Worm (Caenorhabditis elegans) whole organism, L4 larva: ENCODE data around the gene sod-3.

Experiments used
- aly-2 ChIP-seq: sonication (generic microtip); optimal IDR thresholded peaks from 2 replicates; lab custom pipeline; 2018; ENCODE audit warnings: missing biosample characterization, missing genetic modification characterization
- nhr-77 ChIP-seq: fragments of 150-350 bp; optimal IDR thresholded peaks from 2 replicates; lab custom pipeline; 2014; ENCODE audit warnings: missing biosample characterization, missing genetic modification characterization
- pqm-1 ChIP-seq: sonication (generic microtip); optimal IDR thresholded peaks from 2 replicates; lab custom pipeline; 2017; ENCODE audit warnings: missing biosample characterization, missing genetic modification characterization
- ztf-7 ChIP-seq: fragments of 150-350 bp; optimal IDR thresholded peaks from 2 replicates; lab custom pipeline; 2014; ENCODE audit warnings: missing biosample characterization, missing genetic modification characterization

ce11 chrX:17100656-17101055, 8.1 kb downstream of the sod-3 start, which contains the start of gene lido-2:
- TF ChIP-seq aly-2 (tag; lab: Kevin White, UChicago), result no peak
- TF ChIP-seq pqm-1 (tag; lab: Kevin White, UChicago), result no peak
- no peak for TF ChIP-seq ztf-7 (tag; lab: Kevin White, UChicago)
- no peak for TF ChIP-seq nhr-77 (tag; lab: Kevin White, UChicago)
